Fruit fly (Drosophila melanogaster) whole organism, embryonic: ENCODE data around the gene Cht5.

Experiments
- CG1024 ChIP-seq: fragments of 200-800 bp; sonication (Bioruptor generic); IDR thresholded peaks from 2 replicates; pipeline ENCODE4 v1.3.6; 2022; ENCODE audit warnings: missing biosample characterization, missing genetic modification characterization
- CG10321 ChIP-seq: fragments of 200-800 bp; sonication (Bioruptor generic); IDR thresholded peaks from 2 replicates; pipeline ENCODE4 v1.3.6; 2022; ENCODE audit warnings: missing biosample characterization, missing genetic modification characterization
- CG12299 ChIP-seq: fragments of 200-800 bp; sonication (Bioruptor generic); optimal IDR thresholded peaks from 2 replicates; lab custom pipeline; 2018; ENCODE audit warnings: missing biosample characterization, mild to moderate bottlenecking, missing genetic modification characterization
- CG12942 ChIP-seq: fragments of 200-800 bp; sonication (Bioruptor generic); optimal IDR thresholded peaks from 3 replicates; lab custom pipeline; 2016; ENCODE audit warnings: missing biosample characterization, missing genetic modification characterization
- CG14710 ChIP-seq: fragments of 200-800 bp; sonication (Bioruptor generic); optimal IDR thresholded peaks from 3 replicates; lab custom pipeline; 2019; ENCODE audit warnings: missing biosample characterization, mild to moderate bottlenecking, missing genetic modification characterization, moderate library complexity
- CG14965 ChIP-seq: fragments of 200-800 bp; sonication (Bioruptor generic); optimal IDR thresholded peaks from 2 replicates; lab custom pipeline; 2016; ENCODE audit warnings: missing biosample characterization, missing genetic modification characterization, borderline replicate concordance
- CG15269 ChIP-seq: fragments of 200-800 bp; sonication (Bioruptor generic); optimal IDR thresholded peaks from 2 replicates; lab custom pipeline; 2018; ENCODE audit warnings: missing biosample characterization, mild to moderate bottlenecking, missing genetic modification characterization, moderate library complexity
- CG17612 ChIP-seq: fragments of 200-800 bp; sonication (Bioruptor generic); IDR thresholded peaks from 2 replicates; pipeline ENCODE4 v1.3.6; 2022; ENCODE audit warnings: missing biosample characterization, missing genetic modification characterization
- CG18011 ChIP-seq: fragments of 200-800 bp; sonication (Bioruptor generic); optimal IDR thresholded peaks from 2 replicates; lab custom pipeline; 2017; ENCODE audit warnings: missing biosample characterization, missing genetic modification characterization, mild to moderate bottlenecking, moderate library complexity, missing genotype
- CG1832 ChIP-seq: fragments of 200-800 bp; sonication (Bioruptor generic); optimal IDR thresholded peaks from 2 replicates; lab custom pipeline; 2017; ENCODE audit warnings: missing biosample characterization, mild to moderate bottlenecking, missing genetic modification characterization, inconsistent platforms
- CG2129 ChIP-seq: fragments of 200-800 bp; sonication (Bioruptor generic); IDR thresholded peaks from 2 replicates; pipeline ENCODE4 v1.3.6; 2022; ENCODE audit warnings: missing biosample characterization, missing genetic modification characterization; ENCODE audit not compliant: partially characterized antibody
- CG3065 ChIP-seq: fragments of 200-800 bp; sonication (Bioruptor generic); optimal IDR thresholded peaks from 2 replicates; lab custom pipeline; 2016; ENCODE audit warnings: missing biosample characterization, missing genetic modification characterization
- CG3407 ChIP-seq: fragments of 200-800 bp; sonication (Bioruptor generic); optimal IDR thresholded peaks from 2 replicates; lab custom pipeline; 2018; ENCODE audit warnings: missing biosample characterization, mild to moderate bottlenecking, missing genetic modification characterization
- CG4404 ChIP-seq: fragments of 200-800 bp; sonication (Bioruptor generic); IDR thresholded peaks from 2 replicates; pipeline ENCODE4 v1.3.6; 2022; ENCODE audit warnings: missing biosample characterization, missing genetic modification characterization
- CG5180 ChIP-seq: fragments of 200-800 bp; sonication (Bioruptor generic); optimal IDR thresholded peaks from 3 replicates; lab custom pipeline; 2017; ENCODE audit warnings: missing biosample characterization, missing genetic modification characterization, mild to moderate bottlenecking, moderate library complexity, missing genetic modification reagents
- CG8290 ChIP-seq, 3 experiments: fragments of 200-800 bp; sonication (Bioruptor generic); optimal IDR thresholded peaks; 2 replicates each; lab custom pipeline; 2016 to 2019; ENCODE audit warnings: missing biosample characterization in 3 of 3, missing genetic modification characterization in 3 of 3, mild to moderate bottlenecking in 2 of 3, moderate library complexity in 1 of 3
- CG8478 ChIP-seq: fragments of >200 bp; optimal IDR thresholded peaks from 2 replicates; lab custom pipeline; 2018
- CG9727 ChIP-seq: fragments of 200-800 bp; sonication (Bioruptor generic); optimal IDR thresholded peaks from 3 replicates; lab custom pipeline; 2017; ENCODE audit warnings: missing biosample characterization, mild to moderate bottlenecking, missing genetic modification characterization
- Camta ChIP-seq: fragments of 200-800 bp; sonication (Bioruptor generic); optimal IDR thresholded peaks from 2 replicates; lab custom pipeline; 2016; ENCODE audit warnings: missing biosample characterization, missing genetic modification characterization
- Chrac-16 ChIP-seq: fragments of 200-800 bp; sonication (Bioruptor generic); optimal IDR thresholded peaks from 3 replicates; lab custom pipeline; 2016; ENCODE audit warnings: missing biosample characterization, missing genetic modification characterization
- CoRest ChIP-seq: fragments of 200-800 bp; sonication (Bioruptor generic); optimal IDR thresholded peaks from 3 replicates; lab custom pipeline; 2018; ENCODE audit warnings: missing biosample characterization, mild to moderate bottlenecking, missing genetic modification characterization, moderate library complexity
- D19B ChIP-seq: fragments of 200-800 bp; sonication (Bioruptor generic); optimal IDR thresholded peaks from 2 replicates; lab custom pipeline; 2017; ENCODE audit warnings: missing biosample characterization, mild to moderate bottlenecking, missing genetic modification characterization
- Deaf1 ChIP-seq: fragments of 200-800 bp; optimal IDR thresholded peaks from 3 replicates; lab custom pipeline; 2019; ENCODE audit warnings: missing biosample characterization, mild to moderate bottlenecking, missing genetic modification characterization, moderate library complexity
- Dek ChIP-seq: fragments of 200-800 bp; sonication (Bioruptor generic); optimal IDR thresholded peaks from 3 replicates; lab custom pipeline; 2019; ENCODE audit warnings: missing biosample characterization, mild to moderate bottlenecking, missing genetic modification characterization, moderate library complexity
- E2f1 ChIP-seq: fragments of 200-800 bp; sonication (Bioruptor generic); IDR thresholded peaks from 2 replicates; pipeline ENCODE4 v1.3.6; 2022; ENCODE audit warnings: missing biosample characterization, missing genetic modification characterization
- Ets65A ChIP-seq: fragments of 200-800 bp; sonication (Bioruptor generic); peaks from one replicate; lab custom pipeline; 2016; ENCODE audit warnings: missing biosample characterization, missing genetic modification characterization
- Fer3 ChIP-seq: fragments of 200-800 bp; sonication (Bioruptor generic); optimal IDR thresholded peaks from 2 replicates; lab custom pipeline; 2018; ENCODE audit warnings: missing biosample characterization, mild to moderate bottlenecking, missing genetic modification characterization, moderate library complexity
- HmgZ ChIP-seq: fragments of 200-800 bp; sonication (Bioruptor generic); optimal IDR thresholded peaks from 2 replicates; lab custom pipeline; 2018; ENCODE audit warnings: missing biosample characterization, mild to moderate bottlenecking, missing genetic modification characterization
- Lim3 ChIP-seq: fragments of 200-800 bp; sonication (Bioruptor generic); IDR thresholded peaks from 2 replicates; pipeline ENCODE4 v1.3.6; 2022; ENCODE audit warnings: missing biosample characterization, missing genetic modification characterization
- Med ChIP-seq: fragments of 200-800 bp; sonication (Bioruptor generic); peaks from one replicate; lab custom pipeline; 2016; ENCODE audit warnings: missing biosample characterization, missing genetic modification characterization, mild to moderate bottlenecking, inconsistent platforms, moderate library complexity
- NK7.1 ChIP-seq: fragments of 200-800 bp; sonication (Bioruptor generic); optimal IDR thresholded peaks from 3 replicates; lab custom pipeline; 2016; ENCODE audit warnings: missing biosample characterization, missing genetic modification characterization
- Oaz ChIP-seq: fragments of 200-800 bp; sonication (Bioruptor generic); IDR thresholded peaks from 2 replicates; pipeline ENCODE4 v1.3.6; 2022; ENCODE audit warnings: missing biosample characterization, missing genetic modification characterization
- Scr ChIP-seq: fragments of 200-800 bp; sonication (Bioruptor generic); IDR thresholded peaks from 2 replicates; pipeline ENCODE4 v1.3.6; 2022; ENCODE audit warnings: missing biosample characterization, missing genetic modification characterization; ENCODE audit not compliant: partially characterized antibody
- Vsx1 ChIP-seq: fragments of 200-800 bp; sonication (Bioruptor generic); optimal IDR thresholded peaks from 2 replicates; lab custom pipeline; 2017; ENCODE audit warnings: missing biosample characterization, mild to moderate bottlenecking, missing genetic modification characterization, missing genetic modification reagents
- bab2 ChIP-seq: fragments of 200-800 bp; sonication (Bioruptor generic); optimal IDR thresholded peaks from 2 replicates; lab custom pipeline; 2016; ENCODE audit warnings: missing biosample characterization, missing genetic modification characterization
- bcd ChIP-seq: fragments of 200-800 bp; sonication (Bioruptor generic); optimal IDR thresholded peaks from 2 replicates; lab custom pipeline; 2017; ENCODE audit warnings: missing biosample characterization, mild to moderate bottlenecking, missing genetic modification characterization
- cato ChIP-seq: fragments of 200-800 bp; sonication (Bioruptor generic); optimal IDR thresholded peaks from 2 replicates; lab custom pipeline; 2016; ENCODE audit warnings: missing biosample characterization, missing genetic modification characterization, borderline replicate concordance
- cwo ChIP-seq: fragments of 200-800 bp; sonication (Bioruptor generic); optimal IDR thresholded peaks from 3 replicates; lab custom pipeline; 2017; ENCODE audit warnings: missing biosample characterization, missing genetic modification characterization, mild to moderate bottlenecking, moderate library complexity, missing genetic modification reagents
- dm ChIP-seq: fragments of 200-800 bp; sonication (Bioruptor generic); optimal IDR thresholded peaks from 3 replicates; lab custom pipeline; 2016; ENCODE audit warnings: missing biosample characterization, missing genetic modification characterization
- dpn ChIP-seq, 2 experiments: fragments of 200-800 bp; sonication (Bioruptor generic); optimal IDR thresholded peaks; 3 replicates each; lab custom pipeline; 2016; ENCODE audit warnings: missing biosample characterization in 2 of 2, missing genetic modification characterization in 2 of 2
- fd102C ChIP-seq: fragments of 200-800 bp; sonication (Bioruptor generic); optimal IDR thresholded peaks from 2 replicates; lab custom pipeline; 2018; ENCODE audit warnings: missing biosample characterization, mild to moderate bottlenecking, missing genetic modification characterization, moderate library complexity
- fd96Cb ChIP-seq: fragments of 200-800 bp; sonication (Bioruptor generic); optimal IDR thresholded peaks from 2 replicates; lab custom pipeline; 2018; ENCODE audit warnings: missing biosample characterization, mild to moderate bottlenecking, missing genetic modification characterization, moderate library complexity
- gcm2 ChIP-seq: fragments of 200-800 bp; sonication (Bioruptor generic); optimal IDR thresholded peaks from 2 replicates; lab custom pipeline; 2016; ENCODE audit warnings: missing biosample characterization, missing genetic modification characterization
- gfzf ChIP-seq: fragments of 200-800 bp; sonication (Bioruptor generic); optimal IDR thresholded peaks from 2 replicates; lab custom pipeline; 2016; ENCODE audit warnings: missing biosample characterization, mild to moderate bottlenecking, missing genetic modification characterization, moderate library complexity
- lbe ChIP-seq: fragments of 200-800 bp; sonication (Bioruptor generic); optimal IDR thresholded peaks from 2 replicates; lab custom pipeline; 2016; ENCODE audit warnings: missing biosample characterization, mild to moderate bottlenecking, missing genetic modification characterization
- peb ChIP-seq: fragments of 200-800 bp; sonication (Bioruptor generic); IDR thresholded peaks from 2 replicates; pipeline ENCODE4 v1.3.6; 2022; ENCODE audit warnings: missing biosample characterization, missing genetic modification characterization
- schlank ChIP-seq: fragments of 200-800 bp; sonication (Bioruptor generic); optimal IDR thresholded peaks from 2 replicates; lab custom pipeline; 2018; ENCODE audit warnings: missing biosample characterization, mild to moderate bottlenecking, missing genetic modification characterization
- stc ChIP-seq: fragments of 200-800 bp; sonication (Bioruptor generic); IDR thresholded peaks from 2 replicates; pipeline ENCODE4 v1.3.6; 2022; ENCODE audit warnings: missing biosample characterization, missing genetic modification characterization
- twi ChIP-seq: fragments of 200-800 bp; optimal IDR thresholded peaks from 2 replicates; lab custom pipeline; 2019; ENCODE audit warnings: missing biosample characterization, mild to moderate bottlenecking, missing genetic modification characterization, moderate library complexity
- vnd ChIP-seq: fragments of 200-800 bp; sonication (Bioruptor generic); IDR thresholded peaks from 3 replicates; pipeline ENCODE4 v1.3.6; 2022; ENCODE audit warnings: missing biosample characterization, missing genetic modification characterization; ENCODE audit not compliant: partially characterized antibody

Gene Cht5

DNA sequence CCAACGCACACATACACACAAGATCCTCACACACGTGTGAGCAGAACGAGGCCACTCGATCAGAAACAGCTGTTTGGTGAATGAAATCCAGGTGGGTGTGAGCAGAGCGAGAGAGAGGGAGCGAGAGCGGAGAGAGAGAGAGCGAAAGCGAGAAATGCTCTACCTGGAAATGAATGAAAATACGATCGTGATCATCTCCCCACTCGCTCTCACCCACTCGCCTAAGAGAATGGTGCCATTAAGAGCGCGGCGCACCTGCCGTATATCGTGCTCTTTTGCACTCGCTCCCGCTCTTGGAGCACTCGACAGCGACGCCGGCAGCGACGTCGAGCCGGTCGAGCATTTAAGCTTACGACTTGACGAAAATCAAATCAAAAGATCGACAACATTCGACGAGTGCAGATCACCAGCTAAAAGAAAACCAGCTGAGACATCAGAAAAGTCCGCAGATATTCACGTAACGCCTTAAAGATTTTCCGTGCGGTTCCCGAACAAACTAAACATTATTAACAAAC is 45.4 kb downstream of the Cht5 start, which contains the start of the genes tal-1A, tal-2A, tal-3A and tal-AA:
TSS of gene tal-1A (plus strand) at position 374 of the 515 bp plus-strand sequence.
TSS of gene tal-2A (plus strand) at position 374 of the 515 bp plus-strand sequence.
TSS of gene tal-3A (plus strand) at position 374 of the 515 bp plus-strand sequence.
TSS of gene tal-AA (plus strand) at position 374 of the 515 bp plus-strand sequence.
- TF ChIP-seq Vsx1 (GFP tag; lab: Kevin White, UChicago) (peak; percentile 30), dm (GFP tag; lab: Kevin White, UChicago) (no peak), CG8478 (no peak), Scr (peak; percentile 49; the same call in 1 of the 2 replicates), bab2 (GFP tag; lab: Kevin White, UChicago) (no peak), Dek (tag; lab: Kevin White, UChicago) (no peak), Med (GFP tag; lab: Kevin White, UChicago) (peak; percentile 81), CG8290 (GFP tag; optimal IDR thresholded peaks at IDR 0.05; lab: Kevin White, UChicago) (no peak), CG8290 (tag; optimal IDR thresholded peaks at IDR 0.05; lab: Kevin White, UChicago) (no peak), Ets65A (GFP tag; lab: Kevin White, UChicago) (peak; percentile 44), peb (GFP tag; lab: Robert Waterston, UW) (no peak), CG5180 (peak; percentile 82), stc (GFP tag; lab: Robert Waterston, UW) (peak; percentile 4; the same call in 1 of the 2 replicates), CG3065 (GFP tag; lab: Kevin White, UChicago) (no peak), Chrac-16 (no peak), gfzf (no peak), Lim3 (GFP tag; lab: Robert Waterston, UW) (no peak), dpn (GFP tag; optimal IDR thresholded peaks at IDR 0.05; lab: Kevin White, UChicago) (no peak), gcm2 (GFP tag; lab: Kevin White, UChicago) (no peak), CG15269 (tag; lab: Kevin White, UChicago) (no peak), cato (GFP tag; lab: Kevin White, UChicago) (no peak), schlank (tag; lab: Kevin White, UChicago) (no peak), E2f1 (GFP tag; lab: Robert Waterston, UW) (no peak), CG18011 (GFP tag; lab: Kevin White, UChicago) (no peak), CG17612 (GFP tag; lab: Robert Waterston, UW) (no peak), CG12942 (GFP tag; lab: Kevin White, UChicago) (no peak), CG1832 (GFP tag; lab: Kevin White, UChicago) (peak; percentile 81), Fer3 (tag; lab: Kevin White, UChicago) (no peak), CoRest (tag; lab: Kevin White, UChicago) (no peak), NK7.1 (no peak), CG4404 (GFP tag; lab: Robert Waterston, UW) (no peak), vnd (GFP tag; lab: Robert Waterston, UW) (no peak), CG1024 (GFP tag; lab: Robert Waterston, UW) (no peak), fd96Cb (no peak), HmgZ (tag; lab: Kevin White, UChicago) (no peak), CG3407 (GFP tag; lab: Kevin White, UChicago) (no peak), CG9727 (no peak), lbe (GFP tag; lab: Kevin White, UChicago) (peak; percentile 87), CG2129 (GFP tag; lab: Robert Waterston, UW) (0 out of 2 replicates have a peak, but pooled peaks have one; percentile 22), CG12299 (peak; percentile 19), cwo (GFP tag; lab: Kevin White, UChicago) (peak; percentile 49), CG14710 (tag; lab: Kevin White, UChicago) (no peak), CG10321 (0 out of 2 replicates have a peak, but pooled peaks have one; percentile 27), D19B (GFP tag; lab: Kevin White, UChicago) (no peak), fd102C (GFP tag; lab: Kevin White, UChicago) (no peak), Oaz (GFP tag; lab: Robert Waterston, UW) (no peak), CG14965 (GFP tag; lab: Kevin White, UChicago) (no peak), Deaf1 (tag; lab: Kevin White, UChicago) (peak; percentile 39), twi (peak; percentile 19), bcd (GFP tag; lab: Kevin White, UChicago) (no peak), Camta (GFP tag; lab: Kevin White, UChicago) (no peak)
